Fruit fly (Drosophila melanogaster) whole organism, prepupa: ENCODE results near the gene sno.

Source experiments
- CG1621 ChIP-seq: fragments of 200-800 bp; sonication (Bioruptor generic); optimal IDR thresholded peaks from 3 replicates; lab custom pipeline; 2018; ENCODE audit warnings: missing biosample characterization, mild to moderate bottlenecking, missing genetic modification characterization
- CG16779 ChIP-seq: fragments of 200-800 bp; sonication (Bioruptor generic); optimal IDR thresholded peaks from 3 replicates; lab custom pipeline; 2017; ENCODE audit warnings: missing biosample characterization, mild to moderate bottlenecking, missing genetic modification characterization
- CG9139 ChIP-seq: fragments of 200-800 bp; sonication (Bioruptor generic); optimal IDR thresholded peaks from 3 replicates; lab custom pipeline; 2017; ENCODE audit warnings: missing biosample characterization, mild to moderate bottlenecking, missing genetic modification characterization
- Ets96B ChIP-seq: fragments of 200-800 bp; optimal IDR thresholded peaks from 2 replicates; lab custom pipeline; 2019; ENCODE audit warnings: missing biosample characterization, mild to moderate bottlenecking, missing genetic modification characterization, moderate library complexity
- Lpt ChIP-seq: fragments of 200-800 bp; sonication (Bioruptor generic); optimal IDR thresholded peaks from 3 replicates; lab custom pipeline; 2016; ENCODE audit warnings: missing biosample characterization, missing genetic modification characterization
- Sox102F ChIP-seq: fragments of 200-800 bp; sonication (Bioruptor generic); optimal IDR thresholded peaks from 2 replicates; lab custom pipeline; 2016; ENCODE audit warnings: missing biosample characterization, mild to moderate bottlenecking, missing genetic modification characterization
- cyc ChIP-seq: fragments of 200-800 bp; sonication (Bioruptor generic); optimal IDR thresholded peaks from 3 replicates; lab custom pipeline; 2016; ENCODE audit warnings: missing biosample characterization, missing genetic modification characterization
- lz ChIP-seq: fragments of 200-800 bp; sonication (Bioruptor generic); optimal IDR thresholded peaks from 3 replicates; lab custom pipeline; 2016; ENCODE audit warnings: missing biosample characterization, missing genetic modification characterization
- salr ChIP-seq, 2 experiments: fragments of 200-800 bp; sonication (Bioruptor generic); optimal IDR thresholded peaks; 3 replicates each; lab custom pipeline; 2016 to 2018; ENCODE audit warnings: missing biosample characterization in 2 of 2, missing genetic modification characterization in 2 of 2, mild to moderate bottlenecking in 1 of 2
- spab ChIP-seq: fragments of 200-800 bp; sonication (Bioruptor generic); optimal IDR thresholded peaks from 2 replicates; lab custom pipeline; 2017; ENCODE audit warnings: missing biosample characterization, mild to moderate bottlenecking, missing genetic modification characterization, missing genetic modification reagents
- ss ChIP-seq, 2 experiments: fragments of 200-800 bp; sonication (Bioruptor generic); optimal IDR thresholded peaks; 2 replicates in 1 of 2; 3 replicates in 1 of 2; lab custom pipeline; 2017 to 2018; ENCODE audit warnings: mild to moderate bottlenecking in 2 of 2, missing biosample characterization in 2 of 2, missing genetic modification characterization in 2 of 2, moderate library complexity in 1 of 2

DNA sequence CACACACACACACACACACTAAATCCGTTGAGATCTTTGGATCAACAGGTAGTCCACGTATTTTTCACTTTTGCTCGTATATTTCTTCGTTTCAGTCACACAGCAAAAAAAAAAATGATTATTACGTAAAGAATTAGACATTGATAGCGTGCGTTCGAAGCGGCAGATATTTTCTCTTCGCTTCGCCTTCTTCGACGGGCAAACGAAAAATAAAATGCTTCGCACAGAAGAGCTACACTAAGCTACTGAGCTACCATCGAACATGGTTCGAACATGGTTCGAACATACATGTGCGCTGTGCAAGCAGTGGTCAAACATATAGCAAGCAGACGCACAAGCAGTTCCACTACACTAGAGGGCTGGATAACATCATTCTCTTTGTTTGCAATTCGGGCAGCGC is 45.5 kb upstream of the sno start:
- TF ChIP-seq Sox102F (GFP tag; lab: Kevin White, UChicago) = no peak
- no peak for TF ChIP-seq spab
- no peak for TF ChIP-seq lz (GFP tag; lab: Kevin White, UChicago)
- TF ChIP-seq CG1621 (tag; lab: Kevin White, UChicago) = no peak
- no peak for TF ChIP-seq cyc (GFP tag; lab: Kevin White, UChicago)
- no peak for TF ChIP-seq Lpt (GFP tag; lab: Kevin White, UChicago)
- no peak for TF ChIP-seq Ets96B
- no peak for TF ChIP-seq salr (GFP tag; optimal IDR thresholded peaks at IDR 0.05; lab: Kevin White, UChicago)
- TF ChIP-seq CG9139 (GFP tag; lab: Kevin White, UChicago) = no peak
- peak; percentile 31 to 43 for TF ChIP-seq ss (GFP tag; optimal IDR thresholded peaks at IDR 0.05; lab: Kevin White, UChicago)
- TF ChIP-seq CG16779 (tag; lab: Kevin White, UChicago) = no peak
